Worm (Caenorhabditis elegans): ENCODE results near the gene spat-2.

Gene spat-2

ce11 chrIII:11107327-11107726 is 70.6 kb downstream of the spat-2 start:
- TF ChIP-seq attf-3 (GFP tag; conservative IDR thresholded peaks at IDR 0.05) (peak; percentile 60), sea-2 (GFP tag; IDR thresholded peaks at IDR 0.05) (no peak)

DNA sequence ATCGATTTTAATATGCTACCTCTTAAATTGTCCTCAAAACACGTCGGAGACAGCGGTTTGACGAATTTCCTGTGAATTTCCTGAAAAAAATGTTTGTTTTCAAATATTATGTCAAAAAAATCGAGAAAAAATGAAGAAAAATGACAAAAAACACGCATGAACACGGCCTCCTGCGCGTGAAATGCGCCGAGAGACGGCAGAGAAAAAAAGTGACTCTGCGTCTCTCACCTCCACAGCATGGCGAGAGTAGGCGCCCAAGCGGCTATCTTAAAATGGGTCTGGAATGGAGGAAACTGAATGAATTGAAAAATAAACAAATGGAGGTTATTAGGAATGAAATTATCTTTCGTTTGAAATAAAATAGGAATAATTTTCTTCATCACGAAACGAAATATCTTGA is 74.0 kb downstream of the spat-2 start:
- TF ChIP-seq F33H1.4 (GFP tag; IDR thresholded peaks at IDR 0.05) (peak; percentile 51; the same call in 1 of the 2 replicates), cebp-1 (GFP tag; IDR thresholded peaks at IDR 0.05) (no peak), cebp-1 (tag; optimal IDR thresholded peaks at IDR 0.05) (peak; percentile 68), dox-1 (GFP tag; IDR thresholded peaks at IDR 0.05) (peak; percentile 83), pbrm-1 (GFP tag; IDR thresholded peaks at IDR 0.05) (peak; percentile 65; the same call in 1 of the 2 replicates), pha-4 (tag; optimal IDR thresholded peaks at IDR 0.05) (no peak), rcor-1 (GFP tag; IDR thresholded peaks at IDR 0.05) (no peak), Y95B8A.8 (GFP tag; IDR thresholded peaks at IDR 0.05) (no peak), efl-1 (GFP tag; optimal IDR thresholded peaks at IDR 0.05) (no peak), nfya-1 (tag; optimal IDR thresholded peaks at IDR 0.05; ENCODE audit: borderline replicate concordance, insufficient read depth) (no peak), lag-1 (GFP tag; IDR thresholded peaks at IDR 0.05) (no peak), ztf-6 (GFP tag; IDR thresholded peaks at IDR 0.05) (no peak), tbp1 (GFP tag; optimal IDR thresholded peaks at IDR 0.05) (peak; percentile 54), die-1 (tag; optimal IDR thresholded peaks at IDR 0.05) (no peak), hlh-12 (tag; optimal IDR thresholded peaks at IDR 0.05) (no peak), nhr-179 (tag; optimal IDR thresholded peaks at IDR 0.05) (no peak), lin-35 (GFP tag; optimal IDR thresholded peaks at IDR 0.05) (no peak), lin-26 (GFP tag; IDR thresholded peaks at IDR 0.05) (no peak), hmg-1.2 (GFP tag; IDR thresholded peaks at IDR 0.05) (peak; percentile 99), egl-44 (GFP tag; IDR thresholded peaks at IDR 0.05) (no peak), unc-62 (GFP tag; optimal IDR thresholded peaks at IDR 0.05) (no peak), bed-2 (GFP tag; IDR thresholded peaks at IDR 0.05) (no peak), rec-8 (tag; optimal IDR thresholded peaks at IDR 0.05) (peak in 1 of 2 experiments; percentile 1), ceh-40 (GFP tag; IDR thresholded peaks at IDR 0.05) (no peak), akir-1 (GFP tag; optimal IDR thresholded peaks at IDR 0.05) (no peak), nhr-80 (tag; optimal IDR thresholded peaks at IDR 0.05) (no peak), ceh-27 (GFP tag; optimal IDR thresholded peaks at IDR 0.05) (peak; percentile 53), T26A5.8 (tag; optimal IDR thresholded peaks at IDR 0.05) (no peak), fkh-3 (tag; optimal IDR thresholded peaks at IDR 0.05) (no peak), attf-5 (GFP tag; optimal IDR thresholded peaks at IDR 0.05) (peak; percentile 61), lsl-1 (GFP tag; optimal IDR thresholded peaks at IDR 0.05) (peak; percentile 53), ztf-18 (tag; optimal IDR thresholded peaks at IDR 0.05) (peak; percentile 91), B0035.1 (tag; optimal IDR thresholded peaks at IDR 0.05) (no peak), F57C9.4 (tag; optimal IDR thresholded peaks at IDR 0.05) (no peak), T07F8.4 (tag; optimal IDR thresholded peaks at IDR 0.05) (no peak), ama-1 (optimal IDR thresholded peaks at IDR 0.05) (no peak), ama-1 (GFP tag; optimal IDR thresholded peaks at IDR 0.05) (no peak), F37B4.10 (GFP tag; IDR thresholded peaks at IDR 0.05) (0 out of 2 replicates have a peak, but pooled peaks have one; percentile 56), lir-1 (GFP tag; conservative IDR thresholded peaks at IDR 0.05) (no peak), xnd-1 (tag; optimal IDR thresholded peaks at IDR 0.05) (no peak), D2030.7 (GFP tag; IDR thresholded peaks at IDR 0.05) (peak; percentile 49; the same call in 1 of the 2 replicates), chd-7 (tag; optimal IDR thresholded peaks at IDR 0.05) (no peak), zim-3 (tag; optimal IDR thresholded peaks at IDR 0.05) (no peak), sea-2 (GFP tag; IDR thresholded peaks at IDR 0.05) (no peak), ceh-58 (GFP tag; IDR thresholded peaks at IDR 0.05) (no peak), ceh-100 (GFP tag; IDR thresholded peaks at IDR 0.05) (peak; percentile 88), F49E8.2 (tag; optimal IDR thresholded peaks at IDR 0.05; ENCODE audit: insufficient read depth) (peak; percentile 6)
